Worm (Caenorhabditis elegans) whole organism, midembryonic: ENCODE measurements around the gene srbc-55.
"Not testable (repeated sequence)": the region's sequence is repeated elsewhere in the genome, so short reads cannot be mapped to it uniquely, and the experiment has no call there.

Experiments
- flt-1 ChIP-seq: fragments of 200-800 bp; sonication (Bioruptor generic); IDR thresholded peaks from 2 replicates; pipeline ENCODE4 v1.3.6; 2022; ENCODE audit warnings: missing genetic modification characterization, missing compliant biosample characterization
- klf-2 ChIP-seq: fragments of 200-800 bp; sonication (Bioruptor generic); conservative IDR thresholded peaks from 2 replicates; pipeline ENCODE4 v1.3.6; 2022; ENCODE audit warnings: missing genetic modification reagents, missing genetic modification characterization, missing compliant biosample characterization
- med-1 ChIP-seq: sonication (generic microtip); optimal IDR thresholded peaks from 2 replicates; lab custom pipeline; 2017; ENCODE audit warnings: missing genetic modification characterization, mild to moderate bottlenecking, missing compliant biosample characterization, antibody characterized with exemption, missing genetic modification reagents; ENCODE audit not compliant: insufficient read depth
- ref-1 ChIP-seq: fragments of 200-800 bp; sonication (Bioruptor generic); conservative IDR thresholded peaks from 2 replicates; pipeline ENCODE4 v1.3.6; 2022; ENCODE audit warnings: missing genetic modification reagents, missing genetic modification characterization, missing compliant biosample characterization
- tab-1 ChIP-seq: fragments of 200-800 bp; sonication (Bioruptor generic); IDR thresholded peaks from 2 replicates; pipeline ENCODE4 v1.3.6; 2022; ENCODE audit warnings: missing genetic modification characterization, missing compliant biosample characterization
- ztf-23 ChIP-seq: fragments of 200-800 bp; sonication (Bioruptor generic); IDR thresholded peaks from 2 replicates; pipeline ENCODE4 v1.3.6; 2022; ENCODE audit warnings: missing genetic modification reagents, missing genetic modification characterization, missing compliant biosample characterization
- ztf-29 ChIP-seq: fragments of 200-800 bp; sonication (Bioruptor generic); IDR thresholded peaks from 2 replicates; pipeline ENCODE4 v1.3.6; 2022; ENCODE audit warnings: missing genetic modification reagents, missing genetic modification characterization, missing compliant biosample characterization

DNA sequence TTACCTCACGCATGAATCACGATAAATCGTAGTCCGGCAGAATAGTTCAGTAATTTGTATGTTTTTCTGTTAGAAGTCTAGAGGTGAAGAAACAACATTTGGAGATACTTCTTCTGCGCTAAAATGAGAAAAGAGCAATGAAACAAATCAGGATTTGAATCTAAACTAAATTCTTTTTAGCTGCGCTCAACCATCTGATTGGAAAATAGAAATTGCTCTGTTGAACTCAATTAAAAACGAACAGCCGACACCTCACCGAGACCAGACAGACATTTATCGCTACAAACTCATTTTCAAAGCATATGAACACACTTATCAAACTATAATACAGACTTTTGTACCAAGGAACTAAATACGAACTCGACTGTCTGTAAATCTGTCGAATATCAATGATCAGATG is 27.2 kb downstream of the srbc-55 start, which contains the start of gene T26E4.9:
- TF ChIP-seq klf-2 (GFP tag; lab: Robert Waterston, UW); ztf-29 (GFP tag; lab: Robert Waterston, UW); flt-1 (GFP tag; lab: Robert Waterston, UW); tab-1 (GFP tag; lab: Robert Waterston, UW); ztf-23; med-1 (GFP tag; lab: Kevin White, UChicago); ref-1 (GFP tag; lab: Robert Waterston, UW): not testable (repeated sequence)
